Fruit fly (Drosophila melanogaster): ENCODE measurements around the gene Gr93a.

dm6 chr3R:21822562-21822933 is 9.8 kb upstream of the Gr93a start, which contains the start of gene CASK:
- TF ChIP-seq pan (optimal IDR thresholded peaks at IDR 0.05) = no peak
- TF ChIP-seq lola (GFP tag; optimal IDR thresholded peaks at IDR 0.05) = no peak
- no peak for TF ChIP-seq CG32264 (GFP tag; optimal IDR thresholded peaks at IDR 0.05)
- no peak for TF ChIP-seq Dif (GFP tag; optimal IDR thresholded peaks at IDR 0.05; ENCODE audit: partially characterized antibody)
- no peak for TF ChIP-seq HLH106 (tag; optimal IDR thresholded peaks at IDR 0.05)
- no peak for TF ChIP-seq Jra (GFP tag; optimal IDR thresholded peaks at IDR 0.05)
- TF ChIP-seq fru (GFP tag; optimal IDR thresholded peaks at IDR 0.05) = no peak
- no peak for TF ChIP-seq ey (GFP tag; optimal IDR thresholded peaks at IDR 0.05)
- no peak for TF ChIP-seq Dfd (GFP tag; optimal IDR thresholded peaks at IDR 0.05)
- TF ChIP-seq Mio (GFP tag; optimal IDR thresholded peaks at IDR 0.05) = no peak
